Worm (Caenorhabditis elegans) whole organism, early embryonic: ENCODE results near the gene set-25.
A peak's percentile ranks its signal among the peaks of the same experiment; 100 is the strongest.
"Not testable (repeated sequence)": the region's sequence is repeated elsewhere in the genome, so short reads cannot be mapped to it uniquely, and the experiment has no call there.

Experiments used
- B0310.2 ChIP-seq: sonication (generic microtip); optimal IDR thresholded peaks from 2 replicates; lab custom pipeline; 2016; ENCODE audit warnings: mild to moderate bottlenecking, missing genetic modification characterization, missing compliant biosample characterization
- aly-1 ChIP-seq: sonication (generic microtip); optimal IDR thresholded peaks from 2 replicates; lab custom pipeline; 2016; ENCODE audit warnings: missing genetic modification characterization, missing compliant biosample characterization
- ama-1 ChIP-seq: fragments of 150-350 bp; optimal IDR thresholded peaks from 2 replicates; lab custom pipeline; 2014
- ceh-13 ChIP-seq: fragments of 200-800 bp; sonication (Bioruptor generic); optimal IDR thresholded peaks from 2 replicates; lab custom pipeline; 2018; ENCODE audit warnings: mild to moderate bottlenecking, missing genetic modification characterization, missing compliant biosample characterization
- ceh-36 ChIP-seq: sonication (generic microtip); optimal IDR thresholded peaks from 2 replicates; lab custom pipeline; 2016; ENCODE audit warnings: missing genetic modification characterization, inconsistent platforms, missing compliant biosample characterization
- flt-1 ChIP-seq: fragments of 200-800 bp; sonication (Bioruptor generic); IDR thresholded peaks from 2 replicates; pipeline ENCODE4 v1.3.6; 2022; ENCODE audit warnings: missing genetic modification characterization, missing compliant biosample characterization
- hmbx-1 ChIP-seq: sonication (generic microtip); optimal IDR thresholded peaks from 2 replicates; lab custom pipeline; 2016; ENCODE audit warnings: mild to moderate bottlenecking, missing genetic modification characterization, missing compliant biosample characterization
- pes-1 ChIP-seq: fragments of 200-800 bp; sonication (Bioruptor generic); IDR thresholded peaks from 2 replicates; pipeline ENCODE4 v1.3.6; 2022; ENCODE audit warnings: missing genetic modification reagents, missing genetic modification characterization, missing compliant biosample characterization
- tra-4 ChIP-seq: sonication (generic microtip); optimal IDR thresholded peaks from 2 replicates; lab custom pipeline; 2017; ENCODE audit warnings: missing genetic modification characterization, missing compliant biosample characterization

- not testable (repeated sequence) for TF ChIP-seq ceh-36 (tag; lab: Kevin White, UChicago); ceh-13 (GFP tag; lab: Kevin White, UChicago); hmbx-1; aly-1 (tag; lab: Kevin White, UChicago); ama-1 (lab: Kevin White, UChicago); tra-4 (tag; lab: Kevin White, UChicago); B0310.2
- peak; percentile 73 for TF ChIP-seq flt-1 (GFP tag; lab: Robert Waterston, UW)
- TF ChIP-seq pes-1 (GFP tag; lab: Robert Waterston, UW) = peak; percentile 83
Observed at ce11 chrIII:13296289-13296874, 3.5 kb upstream of the set-25 start, which contains the start of gene npp-18.
